Worm (Caenorhabditis elegans) whole organism, late embryonic: ENCODE measurements around the gene txt-12.

Experiments
- C38D4.7 ChIP-seq: fragments of 200-800 bp; sonication (Bioruptor generic); optimal IDR thresholded peaks from 2 replicates; lab custom pipeline; 2018; ENCODE audit warnings: mild to moderate bottlenecking, missing genetic modification characterization, moderate library complexity, missing compliant biosample characterization
- K02D7.2 ChIP-seq: sonication (generic microtip); optimal IDR thresholded peaks from 2 replicates; lab custom pipeline; 2017; ENCODE audit warnings: mild to moderate bottlenecking, missing genetic modification characterization, missing compliant biosample characterization
- T23F11.4 ChIP-seq: fragments of 200-800 bp; sonication (Bioruptor generic); optimal IDR thresholded peaks from 2 replicates; lab custom pipeline; 2018; ENCODE audit warnings: mild to moderate bottlenecking, missing genetic modification characterization, missing compliant biosample characterization
- Y22D7AL.16 ChIP-seq: sonication (generic microtip); optimal IDR thresholded peaks from 2 replicates; lab custom pipeline; 2016; ENCODE audit warnings: missing genetic modification characterization, missing compliant biosample characterization
- ahr-1 ChIP-seq: sonication (generic microtip); optimal IDR thresholded peaks from 2 replicates; lab custom pipeline; 2016; ENCODE audit warnings: missing genetic modification characterization, missing compliant biosample characterization
- ceh-14 ChIP-seq: sonication (generic microtip); optimal IDR thresholded peaks from 2 replicates; lab custom pipeline; 2016; ENCODE audit warnings: missing genotype, missing genetic modification characterization, missing compliant biosample characterization
- ceh-18 ChIP-seq: sonication (generic microtip); optimal IDR thresholded peaks from 2 replicates; lab custom pipeline; 2016; ENCODE audit warnings: missing genetic modification characterization, missing compliant biosample characterization
- ceh-2 ChIP-seq: sonication (generic microtip); optimal IDR thresholded peaks from 2 replicates; lab custom pipeline; 2016; ENCODE audit warnings: missing genotype, missing genetic modification characterization, missing compliant biosample characterization
- ceh-24 ChIP-seq: sonication (generic microtip); optimal IDR thresholded peaks from 2 replicates; lab custom pipeline; 2016; ENCODE audit warnings: mild to moderate bottlenecking, missing genetic modification characterization, missing compliant biosample characterization
- ceh-34 ChIP-seq: sonication (generic microtip); optimal IDR thresholded peaks from 2 replicates; lab custom pipeline; 2016; ENCODE audit warnings: mild to moderate bottlenecking, missing genetic modification characterization, missing compliant biosample characterization
- ceh-45 ChIP-seq: fragments of 200-800 bp; sonication (Bioruptor generic); IDR thresholded peaks from 2 replicates; pipeline ENCODE4 v1.3.6; 2022; ENCODE audit warnings: missing genetic modification reagents, missing genetic modification characterization, missing compliant biosample characterization
- ceh-6 ChIP-seq: fragments of 200-800 bp; sonication (Bioruptor generic); optimal IDR thresholded peaks from 2 replicates; lab custom pipeline; 2018; ENCODE audit warnings: mild to moderate bottlenecking, missing genetic modification characterization, missing compliant biosample characterization
- che-1 ChIP-seq: sonication (generic microtip); optimal IDR thresholded peaks from 2 replicates; lab custom pipeline; 2016; ENCODE audit warnings: mild to moderate bottlenecking, missing genetic modification characterization, missing compliant biosample characterization
- dmd-4 ChIP-seq: sonication (generic microtip); optimal IDR thresholded peaks from 2 replicates; lab custom pipeline; 2016; ENCODE audit warnings: borderline replicate concordance, missing genetic modification characterization, missing compliant biosample characterization
- ets-4 ChIP-seq: sonication (generic microtip); optimal IDR thresholded peaks from 2 replicates; lab custom pipeline; 2016; ENCODE audit warnings: missing genetic modification characterization, missing compliant biosample characterization
- eyg-1 ChIP-seq: sonication (generic microtip); optimal IDR thresholded peaks from 2 replicates; lab custom pipeline; 2016; ENCODE audit warnings: missing genotype, missing genetic modification characterization, missing compliant biosample characterization
- fax-1 ChIP-seq: sonication (generic microtip); optimal IDR thresholded peaks from 2 replicates; lab custom pipeline; 2016; ENCODE audit warnings: missing genotype, missing genetic modification characterization, missing compliant biosample characterization
- fkh-10 ChIP-seq: fragments of 150-350 bp; optimal IDR thresholded peaks from 2 replicates; lab custom pipeline; 2014; ENCODE audit warnings: missing biosample characterization, missing genetic modification reagents, missing genetic modification characterization
- hlh-15 ChIP-seq: sonication (generic microtip); optimal IDR thresholded peaks from 2 replicates; lab custom pipeline; 2016; ENCODE audit warnings: missing genetic modification characterization, missing compliant biosample characterization
- hlh-30 ChIP-seq: sonication (generic microtip); optimal IDR thresholded peaks from 2 replicates; lab custom pipeline; 2017; ENCODE audit warnings: antibody characterized with exemption, missing genetic modification characterization, missing compliant biosample characterization; ENCODE audit not compliant: insufficient read depth
- hlh-6 ChIP-seq: sonication (generic microtip); optimal IDR thresholded peaks from 2 replicates; lab custom pipeline; 2016; ENCODE audit warnings: missing genotype, missing genetic modification characterization, missing compliant biosample characterization
- hlh-8 ChIP-seq: sonication (generic microtip); optimal IDR thresholded peaks from 2 replicates; lab custom pipeline; 2016; ENCODE audit warnings: missing genotype, missing genetic modification characterization, missing compliant biosample characterization
- lin-11 ChIP-seq: fragments of 200-800 bp; sonication (Bioruptor generic); optimal IDR thresholded peaks from 2 replicates; lab custom pipeline; 2018; ENCODE audit warnings: mild to moderate bottlenecking, missing genetic modification characterization, missing compliant biosample characterization
- madf-2 ChIP-seq: sonication (generic microtip); optimal IDR thresholded peaks from 2 replicates; lab custom pipeline; 2017; ENCODE audit warnings: missing genetic modification characterization, missing compliant biosample characterization
- mec-3 ChIP-seq: sonication (generic microtip); optimal IDR thresholded peaks from 2 replicates; lab custom pipeline; 2016; ENCODE audit warnings: borderline replicate concordance, missing genetic modification characterization, missing compliant biosample characterization
- nhr-11 ChIP-seq: fragments of 150-350 bp; optimal IDR thresholded peaks from 2 replicates; lab custom pipeline; 2014; ENCODE audit warnings: missing biosample characterization, missing genetic modification characterization
- nhr-232 ChIP-seq: sonication (generic microtip); optimal IDR thresholded peaks from 2 replicates; lab custom pipeline; 2016; ENCODE audit warnings: missing genetic modification characterization, missing compliant biosample characterization
- npax-4 ChIP-seq: sonication (generic microtip); optimal IDR thresholded peaks from 2 replicates; lab custom pipeline; 2016; ENCODE audit warnings: missing genetic modification characterization, missing compliant biosample characterization
- odd-2 ChIP-seq: sonication (generic microtip); optimal IDR thresholded peaks from 2 replicates; lab custom pipeline; 2017; ENCODE audit warnings: antibody characterized with exemption, mild to moderate bottlenecking, missing genetic modification characterization, missing compliant biosample characterization
- pat-9 ChIP-seq: fragments of 200-800 bp; sonication (Bioruptor generic); optimal IDR thresholded peaks from 2 replicates; lab custom pipeline; 2018; ENCODE audit warnings: mild to moderate bottlenecking, missing genetic modification characterization, moderate library complexity, missing compliant biosample characterization
- pax-1 ChIP-seq: fragments of 150-350 bp; optimal IDR thresholded peaks from 2 replicates; lab custom pipeline; 2014; ENCODE audit warnings: missing biosample characterization, missing genetic modification characterization
- pha-4 ChIP-seq: fragments of 150-350 bp; optimal IDR thresholded peaks from 2 replicates; lab custom pipeline; 2018; ENCODE audit warnings: missing biosample characterization, missing genetic modification reagents, missing genetic modification characterization
- ref-2 ChIP-seq: sonication (generic microtip); optimal IDR thresholded peaks from 2 replicates; lab custom pipeline; 2016; ENCODE audit warnings: missing genetic modification characterization, missing compliant biosample characterization
- rnt-1 ChIP-seq: sonication (generic microtip); optimal IDR thresholded peaks from 2 replicates; lab custom pipeline; 2016; ENCODE audit warnings: missing genetic modification characterization, missing compliant biosample characterization
- sdc-2 ChIP-seq: sonication (generic microtip); optimal IDR thresholded peaks from 2 replicates; lab custom pipeline; 2016; ENCODE audit warnings: missing genotype, missing genetic modification characterization, missing compliant biosample characterization
- sox-2 ChIP-seq: fragments of 200-800 bp; sonication (Bioruptor generic); IDR thresholded peaks from 2 replicates; pipeline ENCODE4 v1.3.6; 2022; ENCODE audit warnings: missing genetic modification reagents, missing genetic modification characterization, missing compliant biosample characterization
- sox-4 ChIP-seq: sonication (generic microtip); optimal IDR thresholded peaks from 2 replicates; lab custom pipeline; 2017; ENCODE audit warnings: mild to moderate bottlenecking, missing genetic modification characterization, inconsistent platforms, missing compliant biosample characterization
- syd-9 ChIP-seq: sonication (generic microtip); optimal IDR thresholded peaks from 2 replicates; lab custom pipeline; 2016; ENCODE audit warnings: mild to moderate bottlenecking, missing genetic modification characterization, moderate library complexity, missing compliant biosample characterization
- tbx-7 ChIP-seq: sonication (generic microtip); optimal IDR thresholded peaks from 2 replicates; lab custom pipeline; 2016; ENCODE audit warnings: missing genotype, missing genetic modification characterization, missing compliant biosample characterization
- ttx-3 ChIP-seq: sonication (generic microtip); optimal IDR thresholded peaks from 2 replicates; lab custom pipeline; 2016; ENCODE audit warnings: missing genetic modification reagents, missing genetic modification characterization, missing compliant biosample characterization
- unc-3 ChIP-seq, 2 experiments: fragments of 200-800 bp in 1 of 2; sonication (Bioruptor generic) in 1 of 2; sonication (generic microtip) in 1 of 2; conservative IDR thresholded peaks in 1 of 2; optimal IDR thresholded peaks in 1 of 2; 2 replicates each; pipeline versions ENCODE4 v1.3.6 to Lab custom; 2016 to 2022; ENCODE audit warnings: missing compliant biosample characterization in 2 of 2, missing genetic modification characterization in 2 of 2, missing genetic modification reagents in 1 of 2
- unc-86 ChIP-seq: sonication (generic microtip); optimal IDR thresholded peaks from 2 replicates; lab custom pipeline; 2016; ENCODE audit warnings: missing genetic modification characterization, missing compliant biosample characterization
- zip-5 ChIP-seq: sonication (generic microtip); optimal IDR thresholded peaks from 2 replicates; lab custom pipeline; 2016; ENCODE audit warnings: missing genetic modification characterization, missing compliant biosample characterization
- ztf-16 ChIP-seq: sonication (generic microtip); optimal IDR thresholded peaks from 2 replicates; lab custom pipeline; 2017; ENCODE audit warnings: missing genetic modification characterization, missing compliant biosample characterization

Gene txt-12

DNA sequence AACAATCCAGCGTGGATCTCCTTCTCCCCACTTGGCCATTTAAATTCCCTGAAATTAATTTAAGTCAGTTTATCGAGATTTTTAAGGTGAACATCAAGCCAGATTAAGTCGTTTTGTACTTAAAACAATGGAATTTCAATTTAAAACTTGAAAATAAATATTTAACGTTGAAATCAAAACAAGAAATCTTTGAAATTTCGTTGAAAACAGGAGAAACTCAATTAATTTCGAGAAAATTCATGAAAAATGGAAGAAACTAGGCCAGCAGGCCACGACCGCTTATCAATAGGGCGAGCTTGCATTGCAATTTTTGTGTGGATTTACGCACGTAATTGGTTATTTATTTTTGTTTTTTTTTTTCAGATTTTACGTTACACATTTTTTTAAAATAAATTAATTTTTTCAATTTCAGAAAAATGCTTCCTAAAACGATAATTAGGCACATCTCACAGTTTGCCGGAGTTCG lies 7.4 kb upstream of the txt-12 start, which contains the start of the genes ahsa-1 and C01G10.7 (continued):
- peak; percentile 97 for TF ChIP-seq ets-4 (tag; lab: Kevin White, UChicago)
- TF ChIP-seq odd-2 (tag; lab: Kevin White, UChicago), result no peak
- peak; percentile 67 for TF ChIP-seq fax-1
- TF ChIP-seq ref-2 (tag; lab: Kevin White, UChicago), result peak; percentile 84
- peak; percentile 85 for TF ChIP-seq mec-3 (tag; lab: Kevin White, UChicago)
- TF ChIP-seq eyg-1 (tag; lab: Kevin White, UChicago), result peak; percentile 66
- TF ChIP-seq ceh-24 (tag; lab: Kevin White, UChicago), result no peak
- no peak for TF ChIP-seq T23F11.4 (GFP tag; lab: Kevin White, UChicago)
- TF ChIP-seq hlh-6 (tag; lab: Kevin White, UChicago), result peak; percentile 15
- TF ChIP-seq hlh-15 (tag; lab: Kevin White, UChicago), result no peak
- peak; percentile 97 for TF ChIP-seq ceh-2
- TF ChIP-seq ahr-1 (tag; lab: Kevin White, UChicago), result peak; percentile 48
- TF ChIP-seq hlh-30 (tag; lab: Kevin White, UChicago), result no peak
- no peak for TF ChIP-seq ceh-45 (GFP tag; lab: Robert Waterston, UW)
- TF ChIP-seq ceh-34 (tag; lab: Kevin White, UChicago), result peak; percentile 68
- TF ChIP-seq pha-4, result no peak
- no peak for TF ChIP-seq pat-9 (tag; lab: Kevin White, UChicago)
- no peak for TF ChIP-seq ceh-6 (GFP tag; lab: Kevin White, UChicago)
- peak; percentile 80 for TF ChIP-seq rnt-1 (tag; lab: Kevin White, UChicago)
- peak; percentile 63 for TF ChIP-seq ttx-3 (tag; lab: Kevin White, UChicago)
- TF ChIP-seq hlh-8 (tag; lab: Kevin White, UChicago), result peak; percentile 86
- TF ChIP-seq Y22D7AL.16 (tag; lab: Kevin White, UChicago), result no peak
- no peak for TF ChIP-seq npax-4 (tag; lab: Kevin White, UChicago)
- no peak for TF ChIP-seq fkh-10 (GFP tag; lab: Kevin White, UChicago)
- no peak for TF ChIP-seq sox-2
- TF ChIP-seq nhr-232 (tag; lab: Kevin White, UChicago), result no peak
- TF ChIP-seq, all 69 proteins: peak for 40

DNA sequence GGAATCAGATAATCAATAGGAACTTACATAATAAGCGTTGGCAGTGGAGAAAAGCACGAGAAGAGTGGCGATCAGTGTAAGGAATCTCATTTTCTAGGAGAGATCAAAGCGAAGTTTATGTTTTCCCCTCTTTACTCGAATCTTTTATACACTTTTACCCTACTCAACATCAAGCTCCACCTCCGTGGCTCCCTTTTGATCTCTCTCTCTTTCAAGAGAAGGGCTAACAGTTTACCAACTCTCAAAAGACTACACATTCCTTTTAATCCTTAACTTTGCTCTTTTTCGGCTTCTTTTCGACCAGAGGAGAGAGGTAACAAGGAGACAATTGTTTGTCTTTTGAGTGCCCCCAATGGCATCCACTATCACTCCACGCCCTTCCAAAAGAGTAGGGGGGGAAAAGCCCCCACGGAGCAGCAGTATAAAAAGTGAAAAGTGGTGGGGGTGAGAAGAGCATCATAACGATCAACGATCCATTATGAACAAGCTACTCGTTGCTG lies 5.5 kb upstream of the txt-12 start, which contains the start of the genes C01G10.15 and C01G10.6:
Gene C01G10.15 (minus strand): TSS at position 101 of the 500 bp plus-strand sequence.
Gene C01G10.6 (plus strand): TSS at position 450 of the 500 bp plus-strand sequence.
- no peak for TF ChIP-seq K02D7.2 (tag; lab: Kevin White, UChicago)
- TF ChIP-seq C38D4.7, result no peak
- no peak for TF ChIP-seq sdc-2 (tag; lab: Kevin White, UChicago)
- TF ChIP-seq mec-3 (tag; lab: Kevin White, UChicago), result no peak
- TF ChIP-seq syd-9 (tag; lab: Kevin White, UChicago), result no peak
- TF ChIP-seq lin-11 (tag; lab: Kevin White, UChicago), result no peak
- no peak for TF ChIP-seq odd-2 (tag; lab: Kevin White, UChicago)
- TF ChIP-seq ceh-34 (tag; lab: Kevin White, UChicago), result no peak
- no peak for TF ChIP-seq che-1 (tag; lab: Kevin White, UChicago)
- TF ChIP-seq dmd-4 (tag; lab: Kevin White, UChicago), result no peak
- TF ChIP-seq T23F11.4 (GFP tag; lab: Kevin White, UChicago), result no peak
- TF ChIP-seq ceh-45 (GFP tag; lab: Robert Waterston, UW), result no peak
- no peak for TF ChIP-seq hlh-8 (tag; lab: Kevin White, UChicago)
- no peak for TF ChIP-seq ceh-18 (tag; lab: Kevin White, UChicago)
- TF ChIP-seq nhr-11 (tag; lab: Kevin White, UChicago), result no peak
- TF ChIP-seq, all 69 proteins: peak for 0

DNA sequence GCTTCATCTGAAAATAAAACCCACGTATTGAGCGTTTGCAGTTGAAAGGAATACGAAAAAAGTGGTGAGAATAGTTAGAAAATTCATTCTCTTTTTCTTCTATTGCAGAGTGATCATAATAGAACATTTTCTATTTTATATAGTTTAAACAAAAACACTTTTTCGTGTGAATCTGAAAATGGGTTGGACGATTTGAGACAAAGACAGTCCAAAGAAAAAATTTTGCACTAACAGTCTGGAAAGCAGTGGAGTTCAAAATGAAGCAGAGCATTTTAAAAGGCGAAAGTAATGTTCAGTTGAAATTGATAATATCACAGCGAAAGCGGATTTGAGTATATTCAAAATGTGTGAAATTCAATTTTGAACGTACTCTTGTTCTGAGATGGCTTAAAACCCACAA lies 4.2 kb upstream of the txt-12 start, which contains the start of gene C01G10.18:
Gene C01G10.18 (minus strand): TSS at position 101 of the 400 bp plus-strand sequence.
- TF ChIP-seq unc-3 (GFP tag; conservative IDR thresholded peaks at IDR 0.05; lab: Robert Waterston, UW) (no peak), unc-3 (tag; optimal IDR thresholded peaks at IDR 0.05; lab: Kevin White, UChicago) (no peak), sox-2 (no peak), tbx-7 (tag; lab: Kevin White, UChicago) (no peak), ceh-14 (tag; lab: Kevin White, UChicago) (no peak), hlh-8 (tag; lab: Kevin White, UChicago) (no peak), che-1 (tag; lab: Kevin White, UChicago) (no peak), ztf-16 (no peak), zip-5 (tag; lab: Kevin White, UChicago) (no peak), ceh-6 (GFP tag; lab: Kevin White, UChicago) (no peak), ets-4 (tag; lab: Kevin White, UChicago) (no peak), Y22D7AL.16 (tag; lab: Kevin White, UChicago) (no peak), ttx-3 (tag; lab: Kevin White, UChicago) (no peak), sox-4 (tag; lab: Kevin White, UChicago) (no peak), pax-1 (tag; lab: Kevin White, UChicago) (no peak), unc-86 (tag; lab: Kevin White, UChicago) (no peak), madf-2 (tag; lab: Kevin White, UChicago) (no peak), fax-1 (no peak)
